Fruit fly (Drosophila melanogaster) whole organism, prepupa: ENCODE measurements around the gene CG3091.
A peak's percentile ranks its signal among the peaks of the same experiment; 100 is the strongest.

ENCODE experiments used
- CG10669 ChIP-seq: fragments of 200-800 bp; sonication (Bioruptor generic); optimal IDR thresholded peaks from 3 replicates; lab custom pipeline; 2018; ENCODE audit warnings: missing biosample characterization, mild to moderate bottlenecking, missing genetic modification characterization, moderate library complexity
- CG11762 ChIP-seq: fragments of 200-800 bp; sonication (Bioruptor generic); optimal IDR thresholded peaks from 3 replicates; lab custom pipeline; 2016; ENCODE audit warnings: missing biosample characterization, missing genetic modification characterization; ENCODE audit not compliant: insufficient read depth
- CG11902 ChIP-seq: fragments of 200-800 bp; sonication (Bioruptor generic); optimal IDR thresholded peaks from 3 replicates; lab custom pipeline; 2016; ENCODE audit warnings: missing biosample characterization, missing genetic modification characterization
- CG15336 ChIP-seq: fragments of 200-800 bp; sonication (Bioruptor generic); IDR thresholded peaks from 2 replicates; pipeline ENCODE4 v1.3.6; 2022; ENCODE audit warnings: missing biosample characterization, missing genetic modification characterization
- CG1621 ChIP-seq: fragments of 200-800 bp; sonication (Bioruptor generic); optimal IDR thresholded peaks from 3 replicates; lab custom pipeline; 2018; ENCODE audit warnings: missing biosample characterization, mild to moderate bottlenecking, missing genetic modification characterization
- CG3032 ChIP-seq: fragments of 200-800 bp; optimal IDR thresholded peaks from 2 replicates; lab custom pipeline; 2019; ENCODE audit warnings: missing biosample characterization, mild to moderate bottlenecking, missing genetic modification characterization, moderate library complexity
- CG31627 ChIP-seq: fragments of 200-800 bp; sonication (Bioruptor generic); optimal IDR thresholded peaks from 3 replicates; lab custom pipeline; 2016; ENCODE audit warnings: missing biosample characterization, missing genetic modification characterization
- CG34406 ChIP-seq: fragments of 200-800 bp; sonication (Bioruptor generic); optimal IDR thresholded peaks from 3 replicates; lab custom pipeline; 2016; ENCODE audit warnings: missing biosample characterization, missing genetic modification characterization
- CG4318 ChIP-seq: fragments of 200-800 bp; sonication (Bioruptor generic); optimal IDR thresholded peaks from 3 replicates; lab custom pipeline; 2017; ENCODE audit warnings: missing biosample characterization, mild to moderate bottlenecking, missing genetic modification characterization
- CG6163 ChIP-seq: fragments of 200-800 bp; sonication (Bioruptor generic); IDR thresholded peaks from 3 replicates; pipeline ENCODE4 v1.3.6; 2022; ENCODE audit warnings: missing biosample characterization, missing genetic modification characterization
- CG6276 ChIP-seq: fragments of 200-800 bp; sonication (Bioruptor generic); optimal IDR thresholded peaks from 2 replicates; lab custom pipeline; 2017; ENCODE audit warnings: missing biosample characterization, mild to moderate bottlenecking, missing genetic modification characterization
- CG6792 ChIP-seq: fragments of 200-800 bp; sonication (Bioruptor generic); optimal IDR thresholded peaks from 3 replicates; lab custom pipeline; 2016; ENCODE audit warnings: missing biosample characterization, missing genetic modification characterization
- CG6808 ChIP-seq: fragments of 200-800 bp; sonication (Bioruptor generic); optimal IDR thresholded peaks from 3 replicates; lab custom pipeline; 2017; ENCODE audit warnings: missing biosample characterization, missing genetic modification characterization, mild to moderate bottlenecking, moderate library complexity, missing genetic modification reagents
- CG6854 ChIP-seq: fragments of 200-800 bp; sonication (Bioruptor generic); optimal IDR thresholded peaks from 2 replicates; lab custom pipeline; 2017; ENCODE audit warnings: missing biosample characterization, mild to moderate bottlenecking, missing genetic modification characterization
- CG8119 ChIP-seq: fragments of 200-800 bp; sonication (Bioruptor generic); IDR thresholded peaks from 3 replicates; pipeline ENCODE4 v1.3.6; 2022; ENCODE audit warnings: missing biosample characterization, missing genetic modification characterization
- Eip75B ChIP-seq: fragments of 200-800 bp; sonication (Bioruptor generic); optimal IDR thresholded peaks from 3 replicates; lab custom pipeline; 2016; ENCODE audit warnings: missing biosample characterization, missing genetic modification characterization
- Eip78C ChIP-seq: fragments of 200-800 bp; sonication (Bioruptor generic); peaks from one replicate; lab custom pipeline; 2016; ENCODE audit warnings: missing biosample characterization, missing genetic modification characterization
- Ets21C ChIP-seq: fragments of 200-800 bp; sonication (Bioruptor generic); optimal IDR thresholded peaks from 3 replicates; lab custom pipeline; 2016; ENCODE audit warnings: missing biosample characterization, missing genetic modification characterization
- Ets96B ChIP-seq: fragments of 200-800 bp; optimal IDR thresholded peaks from 2 replicates; lab custom pipeline; 2019; ENCODE audit warnings: missing biosample characterization, mild to moderate bottlenecking, missing genetic modification characterization, moderate library complexity
- Gug ChIP-seq: fragments of 200-800 bp; sonication (Bioruptor generic); IDR thresholded peaks from 2 replicates; pipeline ENCODE4 v1.3.6; 2022; ENCODE audit warnings: missing biosample characterization, missing genetic modification characterization
- Hr4 ChIP-seq: fragments of 200-800 bp; sonication (Bioruptor generic); optimal IDR thresholded peaks from 3 replicates; lab custom pipeline; 2016; ENCODE audit warnings: missing biosample characterization, missing genetic modification characterization
- Lpt ChIP-seq: fragments of 200-800 bp; sonication (Bioruptor generic); optimal IDR thresholded peaks from 3 replicates; lab custom pipeline; 2016; ENCODE audit warnings: missing biosample characterization, missing genetic modification characterization
- Met ChIP-seq: fragments of 200-800 bp; sonication (Bioruptor generic); optimal IDR thresholded peaks from 3 replicates; lab custom pipeline; 2016; ENCODE audit warnings: missing biosample characterization, missing genetic modification characterization
- Sox15 ChIP-seq: fragments of 200-800 bp; sonication (Bioruptor generic); optimal IDR thresholded peaks from 3 replicates; lab custom pipeline; 2016; ENCODE audit warnings: missing biosample characterization, missing genetic modification characterization
- acj6 ChIP-seq: fragments of 200-800 bp; sonication (Bioruptor generic); optimal IDR thresholded peaks from 3 replicates; lab custom pipeline; 2016; ENCODE audit warnings: missing biosample characterization, missing genetic modification characterization
- dac ChIP-seq: fragments of 200-800 bp; sonication (Bioruptor generic); optimal IDR thresholded peaks from 2 replicates; lab custom pipeline; 2017; ENCODE audit warnings: missing biosample characterization, mild to moderate bottlenecking, missing genetic modification characterization
- dsx ChIP-seq: fragments of 200-800 bp; optimal IDR thresholded peaks from 3 replicates; lab custom pipeline; 2019; ENCODE audit warnings: missing biosample characterization, mild to moderate bottlenecking, missing genetic modification characterization, moderate library complexity; ENCODE audit not compliant: poor library complexity, severe bottlenecking
- eg ChIP-seq: fragments of 200-800 bp; sonication (Bioruptor generic); IDR thresholded peaks from 3 replicates; pipeline ENCODE4 v1.3.6; 2022; ENCODE audit warnings: missing biosample characterization, missing genetic modification characterization
- fd59A ChIP-seq: fragments of 200-800 bp; sonication (Bioruptor generic); optimal IDR thresholded peaks from 2 replicates; lab custom pipeline; 2017; ENCODE audit warnings: missing biosample characterization, mild to moderate bottlenecking, missing genetic modification characterization, missing genetic modification reagents
- fd85E ChIP-seq: fragments of 200-800 bp; sonication (Bioruptor generic); optimal IDR thresholded peaks from 3 replicates; lab custom pipeline; 2016; ENCODE audit warnings: missing biosample characterization, missing genetic modification characterization
- net ChIP-seq: fragments of 200-800 bp; sonication (Bioruptor generic); optimal IDR thresholded peaks from 3 replicates; lab custom pipeline; 2016; ENCODE audit warnings: missing biosample characterization, missing genetic modification characterization
- salr ChIP-seq, 2 experiments: fragments of 200-800 bp; sonication (Bioruptor generic); optimal IDR thresholded peaks; 3 replicates each; lab custom pipeline; 2016 to 2018; ENCODE audit warnings: missing biosample characterization in 2 of 2, missing genetic modification characterization in 2 of 2, mild to moderate bottlenecking in 1 of 2
- spab ChIP-seq: fragments of 200-800 bp; sonication (Bioruptor generic); optimal IDR thresholded peaks from 2 replicates; lab custom pipeline; 2017; ENCODE audit warnings: missing biosample characterization, mild to moderate bottlenecking, missing genetic modification characterization, missing genetic modification reagents
- ss ChIP-seq, 2 experiments: fragments of 200-800 bp; sonication (Bioruptor generic); optimal IDR thresholded peaks; 2 replicates in 1 of 2; 3 replicates in 1 of 2; lab custom pipeline; 2017 to 2018; ENCODE audit warnings: mild to moderate bottlenecking in 2 of 2, missing biosample characterization in 2 of 2, missing genetic modification characterization in 2 of 2, moderate library complexity in 1 of 2
- svp ChIP-seq: fragments of 200-800 bp; sonication (Bioruptor generic); peaks from one replicate; lab custom pipeline; 2016; ENCODE audit warnings: missing biosample characterization, missing genetic modification characterization
- topi ChIP-seq: fragments of 200-800 bp; sonication (Bioruptor generic); optimal IDR thresholded peaks from 3 replicates; lab custom pipeline; 2016; ENCODE audit warnings: missing biosample characterization, missing genetic modification characterization

Gene CG3091

dm6 chrX:2219899-2220298 is 34.1 kb downstream of the CG3091 start (continued):
- TF ChIP-seq CG11902 (GFP tag; lab: Kevin White, UChicago) (no peak), salr (GFP tag; optimal IDR thresholded peaks at IDR 0.05; lab: Kevin White, UChicago) (peak in 1 of 2 experiments; percentile 2), CG10669 (peak; percentile 5), net (GFP tag; lab: Kevin White, UChicago) (no peak), dac (GFP tag; lab: Kevin White, UChicago) (no peak), CG4318 (GFP tag; lab: Kevin White, UChicago) (peak; percentile 55), CG6276 (GFP tag; lab: Kevin White, UChicago) (peak; percentile 15), CG15336 (peak; percentile 57), Lpt (GFP tag; lab: Kevin White, UChicago) (peak; percentile 20), CG3032 (peak; percentile 12), eg (GFP tag; lab: Robert Waterston, UW) (peak; percentile 54; the same call in 2 of the 3 replicates), acj6 (GFP tag; lab: Kevin White, UChicago) (peak; percentile 16), CG6808 (GFP tag; lab: Kevin White, UChicago) (peak; percentile 6), Sox15 (GFP tag; lab: Kevin White, UChicago) (no peak), spab (GFP tag; lab: Kevin White, UChicago) (no peak), CG31627 (GFP tag; lab: Kevin White, UChicago) (no peak), Hr4 (GFP tag; lab: Kevin White, UChicago) (peak; percentile 74), CG8119 (GFP tag; lab: Robert Waterston, UW) (peak; percentile 45; the same call in 2 of the 3 replicates), Ets96B (tag; lab: Kevin White, UChicago) (peak; percentile 5)

- TF ChIP-seq net (GFP tag; lab: Kevin White, UChicago) = peak; percentile 23
- no peak for TF ChIP-seq Ets21C (GFP tag; lab: Kevin White, UChicago)
- no peak for TF ChIP-seq fd85E (GFP tag; lab: Kevin White, UChicago)
- no peak for TF ChIP-seq topi (GFP tag; lab: Kevin White, UChicago)
- TF ChIP-seq acj6 (GFP tag; lab: Kevin White, UChicago) = no peak
- TF ChIP-seq, all 60 proteins: peak for 1
Measured at dm6 chrX:2219246-2219645, 34.8 kb downstream of the CG3091 start.

- TF ChIP-seq CG34406 (GFP tag; lab: Kevin White, UChicago) (no peak), ss (GFP tag; optimal IDR thresholded peaks at IDR 0.05; lab: Kevin White, UChicago) (no peak)
- TF ChIP-seq, all 60 proteins: peak for 0
Measured at dm6 chrX:2218455-2218854, 35.5 kb downstream of the CG3091 start.

dm6 chrX:2213759-2214406 is 40.1 kb downstream of the CG3091 start, which contains the start of gene SmydA-8:
TSS of gene SmydA-8 (minus strand) at chrX:2213809.
- TF ChIP-seq Eip78C (GFP tag; lab: Kevin White, UChicago) (peak; percentile 55), Eip75B (GFP tag; lab: Kevin White, UChicago) (peak; percentile 31), CG6792 (GFP tag; lab: Kevin White, UChicago) (no peak), svp (GFP tag; lab: Kevin White, UChicago) (peak; percentile 80), CG1621 (tag; lab: Kevin White, UChicago) (no peak), fd59A (GFP tag; lab: Kevin White, UChicago) (no peak)

dm6 chrX:2212327-2212820 is 41.6 kb downstream of the CG3091 start:
- TF ChIP-seq CG11762 (GFP tag; lab: Kevin White, UChicago) = no peak
- no peak for TF ChIP-seq Gug (GFP tag; lab: Robert Waterston, UW)
- TF ChIP-seq Hr4 (GFP tag; lab: Kevin White, UChicago) = peak; percentile 33
- TF ChIP-seq Met (GFP tag; lab: Kevin White, UChicago) = peak; percentile 12
- 0 out of 3 replicates have a peak, but pooled peaks have one; percentile 34 for TF ChIP-seq CG6163 (GFP tag; lab: Robert Waterston, UW)
- TF ChIP-seq CG15336 = peak; percentile 42; the same call in 1 of the 2 replicates
- no peak for TF ChIP-seq CG3032
- no peak for TF ChIP-seq CG6854 (GFP tag; lab: Kevin White, UChicago)
- TF ChIP-seq svp (GFP tag; lab: Kevin White, UChicago) = peak; percentile 92
- TF ChIP-seq CG8119 (GFP tag; lab: Robert Waterston, UW) = 0 out of 3 replicates have a peak, but pooled peaks have one; percentile 16
- TF ChIP-seq topi (GFP tag; lab: Kevin White, UChicago) = peak; percentile 9
- TF ChIP-seq eg (GFP tag; lab: Robert Waterston, UW) = peak; percentile 36; the same call in 1 of the 3 replicates
- peak; percentile 20 for TF ChIP-seq Eip78C (GFP tag; lab: Kevin White, UChicago)
- TF ChIP-seq net (GFP tag; lab: Kevin White, UChicago) = no peak
- no peak for TF ChIP-seq dsx
- no peak for TF ChIP-seq CG6276 (GFP tag; lab: Kevin White, UChicago)
- TF ChIP-seq fd85E (GFP tag; lab: Kevin White, UChicago) = no peak
